Fruit fly (Drosophila melanogaster) whole organism, wandering third instar larva: ENCODE measurements around the gene Lcp65Ab1.

Experiments
- Dfd ChIP-seq: fragments of >200 bp; optimal IDR thresholded peaks from 2 replicates; lab custom pipeline; 2017; ENCODE audit warnings: missing biosample characterization, missing genetic modification characterization
- Hr78 ChIP-seq: fragments of >200 bp; optimal IDR thresholded peaks from 2 replicates; lab custom pipeline; 2017; ENCODE audit warnings: missing biosample characterization, missing genetic modification characterization
- N ChIP-seq: fragments of >200 bp; optimal IDR thresholded peaks from 2 replicates; lab custom pipeline; 2018; ENCODE audit warnings: missing biosample characterization, missing external identifiers, missing genetic modification characterization
- Sp1 ChIP-seq: fragments of 200-800 bp; sonication (Bioruptor generic); optimal IDR thresholded peaks from 3 replicates; lab custom pipeline; 2019; ENCODE audit warnings: missing biosample characterization, mild to moderate bottlenecking, missing genetic modification characterization, moderate library complexity
- dl ChIP-seq, 2 experiments: fragments of 175-275, 200-275 bp in 1 of 2; fragments of 200-275 bp in 1 of 2; sonication (Bioruptor generic); optimal IDR thresholded peaks; lab custom pipeline; 2018; ENCODE audit warnings: mild to moderate bottlenecking in 2 of 2, missing biosample characterization in 2 of 2, missing genetic modification characterization in 2 of 2, moderate library complexity in 2 of 2; ENCODE audit not compliant: partially characterized antibody in 2 of 2, insufficient read depth in 1 of 2
- ey ChIP-seq: fragments of 200-800 bp; sonication (Bioruptor generic); optimal IDR thresholded peaks from 2 replicates; lab custom pipeline; 2016; ENCODE audit warnings: missing biosample characterization, missing genetic modification characterization
- foxo ChIP-seq, 2 experiments: fragments of 200-800 bp; sonication (Bioruptor generic); optimal IDR thresholded peaks; 2 replicates in 1 of 2; 3 replicates in 1 of 2; lab custom pipeline; 2016 to 2017; ENCODE audit warnings: missing biosample characterization in 2 of 2, missing genetic modification characterization in 2 of 2
- fru ChIP-seq: fragments of 200-800 bp; sonication (Bioruptor generic); optimal IDR thresholded peaks from 3 replicates; lab custom pipeline; 2016; ENCODE audit warnings: missing biosample characterization, mild to moderate bottlenecking, missing genetic modification characterization
- lola ChIP-seq: fragments of >200 bp; optimal IDR thresholded peaks from 2 replicates; lab custom pipeline; 2017; ENCODE audit warnings: missing biosample characterization, missing genetic modification characterization
- psq ChIP-seq: fragments of 200-800 bp; sonication (Bioruptor generic); optimal IDR thresholded peaks from 3 replicates; lab custom pipeline; 2017; ENCODE audit warnings: missing biosample characterization, mild to moderate bottlenecking, missing genetic modification characterization, moderate library complexity
- sv ChIP-seq: fragments of 200-800 bp; sonication (Bioruptor generic); optimal IDR thresholded peaks from 3 replicates; lab custom pipeline; 2016; ENCODE audit warnings: missing biosample characterization, missing genetic modification characterization
- usp ChIP-seq: fragments of >200 bp; optimal IDR thresholded peaks from 2 replicates; lab custom pipeline; 2017; ENCODE audit warnings: missing biosample characterization, missing genetic modification characterization

- TF ChIP-seq sv (GFP tag; lab: Kevin White, UChicago) = no peak
- no peak for TF ChIP-seq Sp1
- TF ChIP-seq foxo (GFP tag; optimal IDR thresholded peaks at IDR 0.05; lab: Kevin White, UChicago) = no peak
- TF ChIP-seq psq (GFP tag; lab: Kevin White, UChicago) = no peak
- TF ChIP-seq Hr78 (GFP tag; lab: Kevin White, UChicago) = no peak
- no peak for TF ChIP-seq ey (GFP tag; lab: Kevin White, UChicago)
- no peak for TF ChIP-seq usp
- TF ChIP-seq Dfd (GFP tag; lab: Kevin White, UChicago) = no peak
- TF ChIP-seq lola (GFP tag; lab: Kevin White, UChicago) = no peak
- no peak for TF ChIP-seq fru (GFP tag; lab: Kevin White, UChicago)
- no peak for TF ChIP-seq dl (GFP tag; optimal IDR thresholded peaks at IDR 0.05; lab: Kevin White, UChicago; ENCODE audit: insufficient read depth in 1 of 2, partially characterized antibody in 2 of 2)
- TF ChIP-seq N (GFP tag; lab: Kevin White, UChicago) = no peak
Observed at dm6 chr3L:6138586-6138985, 10.8 kb upstream of the Lcp65Ab1 start.
